Worm (Caenorhabditis elegans) whole organism, L4/young adult: ENCODE results near the gene dpy-6.

Experiments used
- W03F9.2 ChIP-seq: fragments of 150-350 bp; optimal IDR thresholded peaks from 2 replicates; lab custom pipeline; 2014; ENCODE audit warnings: missing biosample characterization, missing genetic modification characterization
- dao-5 ChIP-seq: sonication (generic microtip); optimal IDR thresholded peaks from 2 replicates; lab custom pipeline; 2016; ENCODE audit warnings: missing genotype, missing genetic modification characterization, moderate library complexity, missing compliant biosample characterization
- him-1 ChIP-seq: sonication (generic microtip); optimal IDR thresholded peaks from 2 replicates; lab custom pipeline; 2016; ENCODE audit warnings: missing genotype, missing genetic modification reagents, missing genetic modification characterization, missing compliant biosample characterization

DNA sequence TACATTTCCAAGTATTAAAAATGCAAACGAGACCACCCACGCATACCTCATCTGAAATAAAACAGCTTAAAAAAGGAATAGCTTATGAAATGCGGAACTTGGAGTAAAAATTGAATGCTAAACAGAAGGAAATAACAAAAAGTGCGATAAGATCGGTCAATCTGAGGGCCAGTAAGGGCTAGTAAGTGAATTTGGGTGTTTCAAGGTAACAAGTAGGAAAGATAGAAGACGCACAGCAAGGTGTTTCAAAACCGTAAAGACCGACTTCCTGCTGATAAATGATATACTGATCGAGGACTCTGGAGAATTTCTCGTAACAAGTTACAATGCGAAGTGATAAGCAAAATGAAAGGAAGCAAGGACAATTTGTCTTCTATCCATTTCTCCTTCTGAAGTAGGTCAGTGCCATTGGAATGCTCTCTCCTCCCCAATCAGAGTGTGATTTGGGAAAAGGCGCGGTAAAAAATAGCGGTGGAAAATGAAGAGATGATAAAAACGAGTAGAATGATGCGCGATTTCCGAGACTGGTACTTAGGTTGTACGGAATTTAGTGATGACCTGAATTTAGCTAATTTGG, at the start of gene dpy-6:
- TF ChIP-seq W03F9.2 (tag; lab: Kevin White, UChicago), result no peak
- TF ChIP-seq dao-5, result no peak
- TF ChIP-seq him-1 (tag; lab: Kevin White, UChicago), result no peak
